Fruit fly (Drosophila melanogaster): Measurements from ENCODE around the gene x16.

x16 gene

DNA sequence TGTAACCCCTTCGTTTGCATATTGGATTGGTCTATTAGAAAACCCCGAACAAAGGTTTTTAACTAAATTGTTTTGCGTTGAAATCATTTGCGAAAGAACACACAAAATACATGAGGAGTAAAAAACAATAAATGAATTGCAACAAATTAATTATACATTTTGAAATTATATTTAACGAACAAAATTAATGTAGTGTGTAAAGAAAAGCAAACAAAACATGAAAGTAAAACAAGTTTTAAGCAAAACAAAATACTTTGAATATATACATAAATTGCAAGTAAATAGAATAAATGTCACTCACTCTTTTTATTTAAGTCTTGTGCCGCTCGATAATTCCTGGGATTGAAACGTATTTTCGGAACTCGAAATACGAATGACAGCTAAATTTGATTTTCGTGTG lies 11.8 kb upstream of the x16 start, which contains the start of gene CG43232:
Gene CG43232 (plus strand): TSS at position 301 of the 400 bp plus-strand sequence.
- no peak for TF ChIP-seq pnt (GFP tag; optimal IDR thresholded peaks at IDR 0.05)
- TF ChIP-seq slp2 (GFP tag; optimal IDR thresholded peaks at IDR 0.05): no peak
- TF ChIP-seq mirr (GFP tag; optimal IDR thresholded peaks at IDR 0.05): no peak
- TF ChIP-seq MESR4 (GFP tag; optimal IDR thresholded peaks at IDR 0.05): no peak
- TF ChIP-seq CG4617 (GFP tag; optimal IDR thresholded peaks at IDR 0.05; ENCODE audit: borderline replicate concordance): no peak
- no peak for TF ChIP-seq gem (tag; optimal IDR thresholded peaks at IDR 0.05)
- TF ChIP-seq CG13123 (GFP tag; optimal IDR thresholded peaks at IDR 0.05): no peak
- no peak for TF ChIP-seq gcm (GFP tag; optimal IDR thresholded peaks at IDR 0.05)
- TF ChIP-seq hkb (optimal IDR thresholded peaks at IDR 0.05): no peak
- no peak for TF ChIP-seq hkb (GFP tag; IDR thresholded peaks at IDR 0.05)
- TF ChIP-seq CG18599 (GFP tag; optimal IDR thresholded peaks at IDR 0.05): no peak
- TF ChIP-seq CG1024 (GFP tag; IDR thresholded peaks at IDR 0.05): no peak

DNA sequence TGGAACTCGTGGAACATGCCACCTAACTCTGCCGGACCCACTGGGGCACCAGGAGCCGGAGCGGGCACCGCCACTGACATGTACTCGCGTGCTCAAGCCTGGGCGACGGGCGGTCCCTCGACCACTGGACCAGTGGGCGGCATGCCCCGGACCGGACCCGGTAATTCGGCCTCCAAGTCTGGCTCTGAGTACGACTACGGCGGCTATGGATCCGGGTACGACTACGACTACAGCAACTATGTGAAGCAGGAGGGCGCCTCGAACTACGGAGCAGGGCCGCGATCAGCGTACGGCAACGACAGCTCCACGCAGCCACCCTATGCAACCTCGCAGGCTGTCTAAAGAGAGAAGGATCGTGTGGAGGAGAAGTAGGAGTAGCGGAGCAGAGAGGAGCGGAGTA lies 5.1 kb upstream of the x16 start:
- TF ChIP-seq CG18262 (tag; optimal IDR thresholded peaks at IDR 0.05) (no peak), CG18476 (GFP tag; optimal IDR thresholded peaks at IDR 0.05) (no peak), chm (GFP tag; IDR thresholded peaks at IDR 0.05) (no peak), CG33557 (GFP tag; optimal IDR thresholded peaks at IDR 0.05) (no peak), sens (GFP tag) (peak; percentile 27), Myb (GFP tag; optimal IDR thresholded peaks at IDR 0.05) (no peak), CG30431 (GFP tag; optimal IDR thresholded peaks at IDR 0.05) (no peak), CG10147 (GFP tag; optimal IDR thresholded peaks at IDR 0.05) (no peak), knrl (GFP tag; IDR thresholded peaks at IDR 0.05; ENCODE audit: partially characterized antibody) (peak; percentile 32; the same call in 1 of the 3 replicates), CG7839 (tag; optimal IDR thresholded peaks at IDR 0.05) (no peak), Ets65A (GFP tag) (peak; percentile 80), CG17568 (GFP tag; optimal IDR thresholded peaks at IDR 0.05) (no peak), zen (tag; optimal IDR thresholded peaks at IDR 0.05) (no peak), CG1529 (GFP tag; optimal IDR thresholded peaks at IDR 0.05) (no peak), Sox100B (GFP tag; optimal IDR thresholded peaks at IDR 0.05) (no peak), Blimp-1 (GFP tag; optimal IDR thresholded peaks at IDR 0.05) (no peak), Med (GFP tag) (peak; percentile 75)

DNA sequence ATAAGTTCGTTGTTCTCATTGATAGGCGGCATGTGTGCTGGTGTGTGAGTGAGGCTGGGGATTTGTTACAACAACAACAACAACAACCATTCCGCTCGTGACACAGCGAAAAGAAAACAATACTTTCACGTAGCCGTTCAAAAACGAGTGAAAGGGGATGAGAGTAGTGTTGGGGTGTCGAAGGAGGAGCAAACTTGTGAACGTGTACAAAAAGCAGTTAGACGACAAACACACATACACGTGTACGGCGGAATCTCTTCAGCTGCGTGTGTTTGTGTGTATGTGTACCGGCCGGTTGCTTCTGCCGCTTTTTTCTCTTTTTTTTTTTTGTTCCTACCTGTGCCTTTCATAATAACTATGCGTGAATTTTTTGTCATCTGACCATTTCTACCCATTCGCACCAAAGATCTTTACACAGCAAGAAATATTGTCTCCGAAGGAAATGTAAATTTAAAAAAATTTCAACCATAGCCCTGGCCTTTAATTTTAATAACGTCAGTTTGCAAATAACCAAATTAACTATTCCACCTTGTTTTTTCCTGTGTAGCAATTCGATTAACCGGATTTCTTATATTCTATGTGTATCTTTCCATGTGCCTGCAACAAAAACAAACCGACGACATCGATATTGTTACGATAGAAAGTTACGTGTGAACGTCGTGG lies 2.2 kb upstream of the x16 start:
- no peak for TF ChIP-seq CG9932 (GFP tag; IDR thresholded peaks at IDR 0.05)
- TF ChIP-seq zen2 (GFP tag; IDR thresholded peaks at IDR 0.05; ENCODE audit: partially characterized antibody): no peak
- no peak for TF ChIP-seq Lim3 (GFP tag; IDR thresholded peaks at IDR 0.05)
- TF ChIP-seq CG18619 (GFP tag; optimal IDR thresholded peaks at IDR 0.05): peak; percentile 50
- TF ChIP-seq amos (GFP tag; IDR thresholded peaks at IDR 0.05; ENCODE audit: partially characterized antibody): no peak
- no peak; the same call in 1 of the 2 replicates for TF ChIP-seq Rfx (GFP tag; IDR thresholded peaks at IDR 0.05)
- TF ChIP-seq Nf-YA (GFP tag; IDR thresholded peaks at IDR 0.05): 0 out of 2 replicates have a peak, but pooled peaks have one; percentile 29
- peak; percentile 53; the same call in 1 of the 2 replicates for TF ChIP-seq E2f1 (GFP tag; IDR thresholded peaks at IDR 0.05)
- peak; percentile 68 for TF ChIP-seq tin (GFP tag; optimal IDR thresholded peaks at IDR 0.05)
- no peak for TF ChIP-seq CoRest (tag; optimal IDR thresholded peaks at IDR 0.05)
- TF ChIP-seq Mrtf (GFP tag; IDR thresholded peaks at IDR 0.05): no peak
- TF ChIP-seq HLH4C (GFP tag; IDR thresholded peaks at IDR 0.05; ENCODE audit: partially characterized antibody): no peak
- peak; percentile 83 for TF ChIP-seq ken (GFP tag; IDR thresholded peaks at IDR 0.05)
- peak; percentile 31 for TF ChIP-seq kni (GFP tag; optimal IDR thresholded peaks at IDR 0.05)
- TF ChIP-seq tna (GFP tag; IDR thresholded peaks at IDR 0.05; ENCODE audit: partially characterized antibody): no peak
- TF ChIP-seq fru (optimal IDR thresholded peaks at IDR 0.05): no peak
- no peak for TF ChIP-seq tll (GFP tag; optimal IDR thresholded peaks at IDR 0.05)
- peak; percentile 47 for TF ChIP-seq Dad (GFP tag; optimal IDR thresholded peaks at IDR 0.05)
- no peak for TF ChIP-seq Bgb (GFP tag; IDR thresholded peaks at IDR 0.05; ENCODE audit: partially characterized antibody)
- peak; percentile 74 for TF ChIP-seq nerfin-1 (tag; optimal IDR thresholded peaks at IDR 0.05)

All from whole organism, embryonic.